Fruit fly (Drosophila melanogaster): ENCODE data around the gene RpS6.

RpS6 gene

dm6 chrX:7935798-7936572, 34.9 kb upstream of the RpS6 start, which contains the start of gene Ubr3 (continued):
- no peak for TF ChIP-seq D19B (GFP tag; optimal IDR thresholded peaks at IDR 0.05)
- no peak for TF ChIP-seq Sry-β (GFP tag; optimal IDR thresholded peaks at IDR 0.05)
- TF ChIP-seq Dfd (GFP tag; optimal IDR thresholded peaks at IDR 0.05) = no peak
- TF ChIP-seq CG2116 (GFP tag; optimal IDR thresholded peaks at IDR 0.05) = peak; percentile 94
- TF ChIP-seq mld (GFP tag; IDR thresholded peaks at IDR 0.05; ENCODE audit: partially characterized antibody) = peak; percentile 63; the same call in 2 of the 3 replicates
- TF ChIP-seq unpg (GFP tag; optimal IDR thresholded peaks at IDR 0.05) = no peak
- no peak for TF ChIP-seq CG18764 (GFP tag; optimal IDR thresholded peaks at IDR 0.05)
- TF ChIP-seq CG17802 (tag; optimal IDR thresholded peaks at IDR 0.05) = peak; percentile 50
- no peak for TF ChIP-seq TFAM (GFP tag; optimal IDR thresholded peaks at IDR 0.05)
- TF ChIP-seq CG10147 (GFP tag; optimal IDR thresholded peaks at IDR 0.05) = peak; percentile 39
- TF ChIP-seq CG1792 (GFP tag; optimal IDR thresholded peaks at IDR 0.05) = no peak
- no peak for TF ChIP-seq cato (GFP tag; optimal IDR thresholded peaks at IDR 0.05; ENCODE audit: borderline replicate concordance)
- no peak for TF ChIP-seq pho (GFP tag; optimal IDR thresholded peaks at IDR 0.05)
- TF ChIP-seq CG16863 (GFP tag; optimal IDR thresholded peaks at IDR 0.05) = no peak
- no peak for TF ChIP-seq CG13123 (GFP tag; optimal IDR thresholded peaks at IDR 0.05)
- TF ChIP-seq jumu (GFP tag; optimal IDR thresholded peaks at IDR 0.05) = no peak
- no peak for TF ChIP-seq hkb (optimal IDR thresholded peaks at IDR 0.05)
- TF ChIP-seq hkb (GFP tag; IDR thresholded peaks at IDR 0.05) = no peak
- no peak for TF ChIP-seq Oli (tag; optimal IDR thresholded peaks at IDR 0.05)
- no peak for TF ChIP-seq CG31388 (GFP tag; optimal IDR thresholded peaks at IDR 0.05)
- no peak for TF ChIP-seq CG10979 (tag; optimal IDR thresholded peaks at IDR 0.05)
- peak; percentile 72 for TF ChIP-seq MESR4 (GFP tag; optimal IDR thresholded peaks at IDR 0.05)
- no peak for TF ChIP-seq Dip2 (GFP tag; IDR thresholded peaks at IDR 0.05)
- no peak for TF ChIP-seq ems (GFP tag; optimal IDR thresholded peaks at IDR 0.05)
- TF ChIP-seq Adf1 (GFP tag; IDR thresholded peaks at IDR 0.05) = no peak
- TF ChIP-seq Hr78 (GFP tag; optimal IDR thresholded peaks at IDR 0.05) = no peak
- no peak for TF ChIP-seq lov (optimal IDR thresholded peaks at IDR 0.05)
- TF ChIP-seq lov (GFP tag; IDR thresholded peaks at IDR 0.05) = no peak
- no peak for TF ChIP-seq CG9817 (tag; optimal IDR thresholded peaks at IDR 0.05)
- no peak for TF ChIP-seq sr (GFP tag; IDR thresholded peaks at IDR 0.05)
- TF ChIP-seq Gsc (GFP tag; IDR thresholded peaks at IDR 0.05) = no peak
- TF ChIP-seq Poxn (GFP tag; IDR thresholded peaks at IDR 0.05) = no peak
- no peak for TF ChIP-seq bigmax (GFP tag; optimal IDR thresholded peaks at IDR 0.05)
- no peak for TF ChIP-seq tx (GFP tag; optimal IDR thresholded peaks at IDR 0.05)
- no peak for TF ChIP-seq CG14050 (GFP tag; IDR thresholded peaks at IDR 0.05)
- TF ChIP-seq btn (GFP tag; optimal IDR thresholded peaks at IDR 0.05) = no peak
- TF ChIP-seq CG6689 (GFP tag; IDR thresholded peaks at IDR 0.05) = no peak
- TF ChIP-seq Hsf (GFP tag; optimal IDR thresholded peaks at IDR 0.05) = no peak
- no peak for TF ChIP-seq CkIIα-i1 (GFP tag; IDR thresholded peaks at IDR 0.05)
- no peak for TF ChIP-seq CG16815 (GFP tag; optimal IDR thresholded peaks at IDR 0.05)
- TF ChIP-seq CG11456 (GFP tag; IDR thresholded peaks at IDR 0.05) = no peak
- peak; percentile 17 for TF ChIP-seq Elba2 (GFP tag; optimal IDR thresholded peaks at IDR 0.05)
- TF ChIP-seq pita (GFP tag; optimal IDR thresholded peaks at IDR 0.05) = no peak
- peak; percentile 9 for TF ChIP-seq CG12391 (tag; optimal IDR thresholded peaks at IDR 0.05)
- TF ChIP-seq slp2 (GFP tag; optimal IDR thresholded peaks at IDR 0.05) = peak; percentile 3
- TF ChIP-seq Blimp-1 (GFP tag; optimal IDR thresholded peaks at IDR 0.05) = no peak
- TF ChIP-seq ttk (GFP tag; IDR thresholded peaks at IDR 0.05) = no peak
- TF ChIP-seq CTCF (GFP tag; optimal IDR thresholded peaks at IDR 0.05) = no peak
- TF ChIP-seq Dip3 (GFP tag; optimal IDR thresholded peaks at IDR 0.05) = no peak
- no peak for TF ChIP-seq Neu2 (GFP tag; optimal IDR thresholded peaks at IDR 0.05; ENCODE audit: borderline replicate concordance)
- no peak for TF ChIP-seq az2 (GFP tag; optimal IDR thresholded peaks at IDR 0.05)
- no peak for TF ChIP-seq CG3065 (GFP tag; optimal IDR thresholded peaks at IDR 0.05)

All from whole organism, embryonic.